Worm (Caenorhabditis elegans) whole organism, L4/young adult: ENCODE results near the gene K10C2.7.

Experiments
- W03F9.2 ChIP-seq: fragments of 150-350 bp; optimal IDR thresholded peaks from 2 replicates; lab custom pipeline; 2014; ENCODE audit warnings: missing biosample characterization, missing genetic modification characterization
- dao-5 ChIP-seq: sonication (generic microtip); optimal IDR thresholded peaks from 2 replicates; lab custom pipeline; 2016; ENCODE audit warnings: missing genotype, missing genetic modification characterization, moderate library complexity, missing compliant biosample characterization
- him-1 ChIP-seq: sonication (generic microtip); optimal IDR thresholded peaks from 2 replicates; lab custom pipeline; 2016; ENCODE audit warnings: missing genotype, missing genetic modification reagents, missing genetic modification characterization, missing compliant biosample characterization

The K10C2.7 gene

ce11 chrX:6450839-6451491 lies 7.7 kb upstream of the K10C2.7 start, which contains the start of the genes grl-6 and K10C2.6:
Gene grl-6 (minus strand): TSS chrX:6450939.
Gene K10C2.6 (plus strand): TSS chrX:6451441.
- TF ChIP-seq W03F9.2 (tag; lab: Kevin White, UChicago) (no peak), dao-5 (no peak), him-1 (tag; lab: Kevin White, UChicago) (no peak)

DNA sequence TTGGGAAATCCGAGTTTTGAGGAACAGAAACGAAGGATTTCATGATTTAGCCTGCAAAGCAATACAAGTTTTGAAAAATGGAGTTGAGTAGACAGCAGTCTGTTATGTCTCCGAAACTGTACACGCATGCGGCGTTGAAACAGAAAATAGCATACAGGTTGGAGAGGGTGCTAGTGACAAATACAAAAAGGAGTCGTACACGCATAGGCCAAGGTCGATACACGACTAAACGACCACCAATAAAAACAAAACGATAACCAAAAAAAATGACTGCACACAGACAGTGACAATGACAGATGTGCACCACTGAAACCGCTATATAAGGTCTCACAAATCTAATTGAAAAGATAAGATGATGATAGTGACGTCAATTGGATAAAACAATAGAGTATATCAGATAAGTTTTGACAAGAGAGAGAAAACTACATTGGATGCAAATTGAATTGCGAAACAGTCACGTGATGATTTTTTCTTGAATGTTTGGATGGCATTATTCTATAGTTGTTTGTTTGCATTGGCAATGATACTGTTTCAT lies 5.7 kb upstream of the K10C2.7 start, which contains the start of gene fah-1:
TSS of gene fah-1 (minus strand) at position 51 of the 535 bp plus-strand sequence.
- TF ChIP-seq W03F9.2 (tag; lab: Kevin White, UChicago) = no peak
- TF ChIP-seq dao-5 = no peak
- no peak for TF ChIP-seq him-1 (tag; lab: Kevin White, UChicago)

ce11 chrX:6446564-6446963 lies 3.3 kb upstream of the K10C2.7 start, which contains the start of gene asp-14:
Gene asp-14 (minus strand): TSS chrX:6446664.
- TF ChIP-seq W03F9.2 (tag; lab: Kevin White, UChicago) (no peak), dao-5 (no peak), him-1 (tag; lab: Kevin White, UChicago) (no peak)

DNA sequence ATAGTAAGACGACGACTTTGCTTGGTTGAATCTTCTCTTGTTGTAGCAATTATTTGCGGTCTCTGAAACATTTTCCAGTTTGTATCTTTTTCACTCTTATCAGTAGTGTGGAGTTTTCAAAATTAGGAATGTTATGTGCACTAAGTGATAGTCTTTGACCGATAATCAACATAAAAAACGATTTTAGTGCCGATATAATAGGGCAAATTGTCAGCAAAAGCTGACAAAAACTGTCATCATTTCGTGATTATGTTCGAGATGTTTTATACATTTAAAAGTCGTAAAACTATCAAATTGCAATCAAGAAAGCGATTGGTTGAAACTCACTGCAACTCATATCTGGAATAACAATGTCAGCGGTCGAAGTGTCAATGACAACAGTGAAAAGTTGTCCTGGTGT lies 2.0 kb upstream of the K10C2.7 start:
- no peak for TF ChIP-seq dao-5
- TF ChIP-seq W03F9.2 (tag; lab: Kevin White, UChicago) = no peak
- TF ChIP-seq him-1 (tag; lab: Kevin White, UChicago) = no peak

DNA sequence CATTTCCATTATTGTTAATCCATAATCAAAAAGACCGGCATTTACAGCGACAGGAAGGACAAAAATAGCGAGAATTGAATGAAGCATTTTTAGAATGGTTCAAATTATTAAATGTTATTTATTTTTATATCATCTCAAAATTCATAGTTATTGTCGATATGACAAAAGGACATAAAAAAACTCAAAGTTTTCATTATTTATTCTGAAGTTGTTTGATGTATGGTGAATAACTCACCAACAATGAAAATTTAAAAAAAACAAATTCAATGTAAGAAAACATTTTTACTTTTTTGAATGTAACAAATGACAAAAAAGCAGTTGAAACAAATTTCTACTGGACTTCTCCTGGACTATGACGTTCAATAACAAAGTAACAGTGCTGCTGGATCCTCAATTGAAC lies 2.8 kb downstream of the K10C2.7 start, which contains the start of gene K10C2.14:
TSS of gene K10C2.14 (minus strand) at position 101 of the 400 bp plus-strand sequence.
- TF ChIP-seq W03F9.2 (tag; lab: Kevin White, UChicago) (no peak), him-1 (tag; lab: Kevin White, UChicago) (no peak), dao-5 (no peak)

DNA sequence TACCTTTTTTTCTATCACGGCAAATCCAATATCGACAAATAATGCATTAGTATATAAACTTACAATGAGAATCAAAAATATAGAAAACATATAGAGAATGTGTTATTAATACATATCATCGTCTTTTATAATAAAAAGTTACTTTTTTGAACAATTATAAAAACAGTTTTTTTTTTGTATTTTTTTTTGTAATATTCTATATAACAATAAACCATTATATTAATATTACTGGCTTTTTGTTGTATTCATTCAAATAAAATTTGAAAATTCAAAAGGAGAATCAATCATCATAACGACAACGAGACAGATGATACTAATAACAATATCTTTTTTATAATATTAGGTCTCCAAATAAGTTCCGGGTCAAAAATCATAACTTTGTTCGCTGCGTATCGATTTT lies 5.7 kb downstream of the K10C2.7 start, which contains the start of gene K10C2.8:
TSS of gene K10C2.8 (minus strand) at position 101 of the 400 bp plus-strand sequence.
- no peak for TF ChIP-seq dao-5
- no peak for TF ChIP-seq W03F9.2 (tag; lab: Kevin White, UChicago)
- no peak for TF ChIP-seq him-1 (tag; lab: Kevin White, UChicago)

- TF ChIP-seq W03F9.2 (tag; lab: Kevin White, UChicago) = no peak
- TF ChIP-seq dao-5 = no peak
- no peak for TF ChIP-seq him-1 (tag; lab: Kevin White, UChicago)
Observed at ce11 chrX:6435812-6436211, 7.5 kb downstream of the K10C2.7 start.

- TF ChIP-seq W03F9.2 (tag; lab: Kevin White, UChicago) (no peak), him-1 (tag; lab: Kevin White, UChicago) (no peak), dao-5 (no peak)
Observed at ce11 chrX:6433688-6434087, 9.6 kb downstream of the K10C2.7 start, which contains the start of gene K10C2.2. Gene K10C2.2 (minus strand): TSS chrX:6433788.

DNA sequence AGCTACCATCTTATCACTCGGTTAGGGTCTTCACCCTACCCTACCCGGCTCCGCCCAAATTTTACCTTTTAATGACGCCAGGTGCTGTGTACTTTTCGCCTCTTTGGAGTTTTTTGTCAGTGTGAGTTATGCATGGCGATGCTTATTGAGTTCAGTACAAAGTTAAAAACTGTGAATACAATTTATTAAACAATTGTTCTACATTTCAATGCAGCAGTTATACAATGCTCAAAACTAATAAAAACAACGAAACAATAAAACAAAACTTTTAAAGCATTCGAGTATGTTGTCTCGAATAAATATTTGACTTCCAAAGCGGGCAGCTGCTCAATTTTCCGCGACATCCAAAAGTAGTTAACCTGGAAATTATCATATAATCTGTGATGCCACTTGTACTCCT lies 12.8 kb downstream of the K10C2.7 start, which contains the start of gene ctsa-2:
TSS of gene ctsa-2 (minus strand) at position 101 of the 400 bp plus-strand sequence.
- TF ChIP-seq W03F9.2 (tag; lab: Kevin White, UChicago) (no peak), him-1 (tag; lab: Kevin White, UChicago) (no peak), dao-5 (no peak)

ce11 chrX:6429552-6429951 lies 13.7 kb downstream of the K10C2.7 start:
- TF ChIP-seq dao-5 (no peak), him-1 (tag; lab: Kevin White, UChicago) (no peak), W03F9.2 (tag; lab: Kevin White, UChicago) (no peak)

- no peak for TF ChIP-seq W03F9.2 (tag; lab: Kevin White, UChicago)
- no peak for TF ChIP-seq him-1 (tag; lab: Kevin White, UChicago)
- TF ChIP-seq dao-5 = no peak
Observed at ce11 chrX:6427147-6427546, 16.1 kb downstream of the K10C2.7 start.

DNA sequence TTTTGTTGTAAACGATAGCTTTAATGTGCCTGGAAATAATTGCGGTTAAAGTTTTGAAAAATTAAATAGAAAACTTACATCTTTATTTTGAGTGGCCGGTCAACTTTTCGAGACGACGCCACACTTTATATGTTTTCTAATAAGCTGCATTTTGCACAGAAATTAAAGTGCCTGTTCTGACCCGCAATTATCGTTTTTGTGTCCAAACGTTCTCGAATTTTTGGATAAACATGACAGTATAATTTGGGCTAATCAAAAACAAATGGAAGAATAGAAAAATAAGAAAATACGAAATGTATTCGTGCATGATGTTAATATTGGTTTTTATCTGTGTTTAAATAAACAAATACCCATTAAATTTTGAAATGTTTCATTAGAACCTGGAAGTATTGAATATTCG lies 22.6 kb downstream of the K10C2.7 start, which contains the start of gene K10C2.12:
TSS of gene K10C2.12 (minus strand) at position 101 of the 400 bp plus-strand sequence.
- TF ChIP-seq W03F9.2 (tag; lab: Kevin White, UChicago) (no peak), him-1 (tag; lab: Kevin White, UChicago) (no peak)

ce11 chrX:6419113-6419512 lies 24.2 kb downstream of the K10C2.7 start:
- TF ChIP-seq W03F9.2 (tag; lab: Kevin White, UChicago) (no peak), dao-5 (no peak), him-1 (tag; lab: Kevin White, UChicago) (no peak)
